Fruit fly (Drosophila melanogaster) whole organism: ENCODE measurements around the gene CG13907.

ENCODE experiments used
- EcR ChIP-seq, 2 experiments: fragments of >200 bp; optimal IDR thresholded peaks; 2 replicates each; lab custom pipeline; 2017; ENCODE audit warnings: missing biosample characterization in 2 of 2, missing genetic modification characterization in 2 of 2, missing genetic modification reagents in 2 of 2
- pan ChIP-seq: fragments of >200 bp; optimal IDR thresholded peaks from 2 replicates; lab custom pipeline; 2017
- usp ChIP-seq: fragments of >200 bp; optimal IDR thresholded peaks from 2 replicates; lab custom pipeline; 2017; ENCODE audit warnings: missing biosample characterization, missing genetic modification characterization, mixed read lengths

dm6 chr3L:907673-908323 is 26.0 kb upstream of the CG13907 start:
- TF ChIP-seq pan (lab: Kevin White, UChicago) (no peak), EcR (GFP tag; optimal IDR thresholded peaks at IDR 0.05; lab: Kevin White, UChicago) (no peak), usp (GFP tag; lab: Kevin White, UChicago) (no peak)
